Worm (Caenorhabditis elegans): ENCODE results near the gene nhr-153.
A peak's percentile ranks its signal among the peaks of the same experiment; 100 is the strongest.

The nhr-153 gene

DNA sequence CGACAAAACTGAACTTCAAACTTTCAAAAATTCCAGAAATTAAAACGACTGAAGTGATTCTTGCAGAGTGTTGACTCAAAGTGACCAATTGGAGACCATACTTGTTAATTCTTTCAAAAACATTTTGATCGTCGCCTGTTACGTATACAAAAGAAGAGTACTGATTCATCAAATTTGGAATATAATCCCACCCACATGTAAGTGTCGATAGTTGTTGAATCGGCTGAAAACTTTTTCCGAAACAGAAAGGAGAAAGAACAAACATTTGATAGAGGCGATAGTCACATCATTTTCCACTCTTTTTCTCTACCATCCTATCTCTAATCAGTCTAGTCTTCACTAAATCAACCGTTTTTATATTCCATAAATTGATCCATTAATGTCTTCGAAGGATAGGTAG, at the start of gene nhr-153:
nhr-153 (plus strand) TSS at position 301 of the 400 bp plus-strand sequence.
- no peak for TF ChIP-seq ztf-23 (GFP tag; IDR thresholded peaks at IDR 0.05)
- TF ChIP-seq cog-1 (tag; optimal IDR thresholded peaks at IDR 0.05) = no peak

DNA sequence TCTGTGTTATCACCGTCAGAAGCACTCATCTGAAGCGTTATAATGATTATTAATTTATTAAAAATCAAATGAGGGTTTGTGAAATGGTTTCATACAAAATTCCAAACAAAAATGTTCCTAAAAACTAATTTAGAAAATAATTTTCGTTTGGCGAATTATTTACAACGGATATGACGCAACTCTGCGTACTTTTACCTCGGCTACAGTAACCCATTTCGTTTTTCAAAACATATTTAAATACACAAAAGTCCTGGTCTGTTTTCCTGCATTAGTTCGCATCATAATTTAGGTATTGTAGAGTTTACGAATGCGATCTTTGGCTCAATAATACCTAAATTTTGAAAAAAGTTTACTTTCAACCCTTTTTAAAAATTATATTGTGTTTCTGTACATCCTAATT, 44.3 kb upstream of the nhr-153 start, which contains the start of gene R07B7.2:
R07B7.2 (minus strand) TSS at position 35 of the 400 bp plus-strand sequence.
- TF ChIP-seq T22C8.4 (GFP tag; IDR thresholded peaks at IDR 0.05) = no peak
- TF ChIP-seq ztf-23 (GFP tag; IDR thresholded peaks at IDR 0.05) = no peak
- TF ChIP-seq flt-1 (GFP tag; IDR thresholded peaks at IDR 0.05) = no peak
- TF ChIP-seq klf-2 (GFP tag; conservative IDR thresholded peaks at IDR 0.05) = no peak
- no peak for TF ChIP-seq ref-1 (GFP tag; conservative IDR thresholded peaks at IDR 0.05)
- TF ChIP-seq cog-1 (tag; optimal IDR thresholded peaks at IDR 0.05) = no peak
- TF ChIP-seq tab-1 (GFP tag; IDR thresholded peaks at IDR 0.05) = no peak
- no peak for TF ChIP-seq ztf-29 (GFP tag; IDR thresholded peaks at IDR 0.05)
- TF ChIP-seq med-1 (GFP tag; optimal IDR thresholded peaks at IDR 0.05; ENCODE audit: insufficient read depth) = no peak

ce11 chrV:12063036-12063435, 41.0 kb upstream of the nhr-153 start, which contains the start of gene clh-6:
TSS of gene clh-6 (minus strand) at chrV:12063368.
- TF ChIP-seq cog-1 (tag; optimal IDR thresholded peaks at IDR 0.05) = no peak
- TF ChIP-seq klf-2 (GFP tag; conservative IDR thresholded peaks at IDR 0.05) = no peak
- 0 out of 2 replicates have a peak, but pooled peaks have one; percentile 31 for TF ChIP-seq ztf-23 (GFP tag; IDR thresholded peaks at IDR 0.05)
- no peak for TF ChIP-seq med-1 (GFP tag; optimal IDR thresholded peaks at IDR 0.05; ENCODE audit: insufficient read depth)
- TF ChIP-seq ztf-29 (GFP tag; IDR thresholded peaks at IDR 0.05) = no peak
- TF ChIP-seq flt-1 (GFP tag; IDR thresholded peaks at IDR 0.05) = 0 out of 2 replicates have a peak, but pooled peaks have one; percentile 29
- no peak for TF ChIP-seq T22C8.4 (GFP tag; IDR thresholded peaks at IDR 0.05)
- TF ChIP-seq ref-1 (GFP tag; conservative IDR thresholded peaks at IDR 0.05) = no peak

DNA sequence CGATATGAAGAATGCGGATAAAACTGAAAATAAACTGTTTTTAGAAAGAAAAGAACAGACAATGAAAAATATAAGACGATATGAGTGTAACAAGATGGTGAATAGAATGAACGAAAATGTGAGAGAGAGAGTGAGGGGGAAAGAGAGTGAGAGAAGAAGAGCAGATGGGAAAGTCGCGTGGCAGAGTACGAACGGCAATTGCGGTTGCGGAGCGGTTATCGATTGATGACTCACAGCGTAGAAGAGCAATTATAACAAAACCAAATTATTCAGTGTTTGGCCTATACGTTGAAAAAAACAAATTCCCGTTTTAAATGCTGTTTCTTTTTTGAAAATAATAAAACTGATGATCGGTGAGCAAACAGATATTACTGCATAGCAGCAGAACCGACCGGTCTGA, 38.7 kb upstream of the nhr-153 start, which contains the start of gene pqn-53:
pqn-53 (minus strand) TSS at position 23 of the 400 bp plus-strand sequence.
- TF ChIP-seq ztf-23 (GFP tag; IDR thresholded peaks at IDR 0.05) = no peak
- no peak for TF ChIP-seq tab-1 (GFP tag; IDR thresholded peaks at IDR 0.05)
- TF ChIP-seq T22C8.4 (GFP tag; IDR thresholded peaks at IDR 0.05) = peak; percentile 48; the same call in 1 of the 2 replicates
- no peak for TF ChIP-seq ref-1 (GFP tag; conservative IDR thresholded peaks at IDR 0.05)
- no peak for TF ChIP-seq klf-2 (GFP tag; conservative IDR thresholded peaks at IDR 0.05)
- TF ChIP-seq cog-1 (tag; optimal IDR thresholded peaks at IDR 0.05) = no peak
- 0 out of 2 replicates have a peak, but pooled peaks have one; percentile 46 for TF ChIP-seq flt-1 (GFP tag; IDR thresholded peaks at IDR 0.05)

DNA sequence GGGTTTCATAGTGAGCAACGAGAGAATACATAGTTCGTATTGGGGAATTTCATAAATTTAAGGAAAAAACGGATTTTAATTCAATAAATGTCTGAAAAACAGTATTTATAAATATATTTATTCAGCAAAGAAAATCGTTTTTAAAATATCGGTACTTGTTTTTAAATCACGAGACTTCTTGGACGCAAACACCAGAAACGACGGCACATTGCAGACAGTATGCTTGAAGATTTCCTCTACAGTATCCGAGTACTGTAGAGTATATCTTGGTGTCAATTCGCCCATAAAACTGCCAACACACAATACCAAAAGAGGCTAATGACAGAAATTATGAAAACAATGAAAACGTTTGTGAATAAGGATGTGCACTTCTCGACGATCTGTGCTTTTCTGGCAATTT, 38.2 kb upstream of the nhr-153 start:
- TF ChIP-seq flt-1 (GFP tag; IDR thresholded peaks at IDR 0.05) (no peak), ref-1 (GFP tag; conservative IDR thresholded peaks at IDR 0.05) (no peak), klf-2 (GFP tag; conservative IDR thresholded peaks at IDR 0.05) (no peak), tab-1 (GFP tag; IDR thresholded peaks at IDR 0.05) (no peak), med-1 (GFP tag; optimal IDR thresholded peaks at IDR 0.05; ENCODE audit: insufficient read depth) (no peak), cog-1 (tag; optimal IDR thresholded peaks at IDR 0.05) (no peak), ztf-29 (GFP tag; IDR thresholded peaks at IDR 0.05) (no peak), ztf-23 (GFP tag; IDR thresholded peaks at IDR 0.05) (no peak), T22C8.4 (GFP tag; IDR thresholded peaks at IDR 0.05) (no peak)

- TF ChIP-seq med-1 (GFP tag; optimal IDR thresholded peaks at IDR 0.05; ENCODE audit: insufficient read depth) (no peak), ref-1 (GFP tag; conservative IDR thresholded peaks at IDR 0.05) (no peak), tab-1 (GFP tag; IDR thresholded peaks at IDR 0.05) (no peak), klf-2 (GFP tag; conservative IDR thresholded peaks at IDR 0.05) (no peak), ztf-23 (GFP tag; IDR thresholded peaks at IDR 0.05) (no peak), ztf-29 (GFP tag; IDR thresholded peaks at IDR 0.05) (no peak), cog-1 (tag; optimal IDR thresholded peaks at IDR 0.05) (no peak), T22C8.4 (GFP tag; IDR thresholded peaks at IDR 0.05) (no peak), flt-1 (GFP tag; IDR thresholded peaks at IDR 0.05) (no peak)
These were observed 35.6 kb upstream of the nhr-153 start, which contains the start of gene kmo-2 for ce11 chrV:12068437-12068836. TSS of gene kmo-2 (minus strand) at chrV:12068537.

DNA sequence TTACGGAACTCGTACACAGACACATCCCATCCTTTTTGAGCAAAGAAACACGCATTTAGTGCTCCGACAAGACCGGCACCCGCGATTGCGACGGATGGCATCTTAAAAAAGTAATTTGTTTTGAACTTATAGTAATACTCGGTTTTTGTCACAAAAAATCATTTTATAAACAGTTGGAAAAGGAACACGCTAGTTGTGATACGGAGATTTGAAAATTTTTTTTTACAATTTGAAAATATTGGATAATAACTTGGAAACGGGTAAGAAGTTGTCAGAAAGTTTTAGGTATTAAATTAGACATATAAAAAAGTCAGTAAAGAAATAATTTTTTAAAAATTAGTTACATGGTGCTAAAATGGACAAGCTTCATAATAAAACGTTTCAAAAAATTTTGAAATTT, 33.6 kb upstream of the nhr-153 start, which contains the start of gene kmo-1:
kmo-1 (minus strand) TSS at position 101 of the 400 bp plus-strand sequence.
- TF ChIP-seq ref-1 (GFP tag; conservative IDR thresholded peaks at IDR 0.05) = no peak
- no peak for TF ChIP-seq T22C8.4 (GFP tag; IDR thresholded peaks at IDR 0.05)
- TF ChIP-seq ztf-29 (GFP tag; IDR thresholded peaks at IDR 0.05) = no peak
- TF ChIP-seq tab-1 (GFP tag; IDR thresholded peaks at IDR 0.05) = no peak
- no peak for TF ChIP-seq med-1 (GFP tag; optimal IDR thresholded peaks at IDR 0.05; ENCODE audit: insufficient read depth)
- TF ChIP-seq cog-1 (tag; optimal IDR thresholded peaks at IDR 0.05) = no peak
- no peak for TF ChIP-seq ztf-23 (GFP tag; IDR thresholded peaks at IDR 0.05)
- no peak for TF ChIP-seq flt-1 (GFP tag; IDR thresholded peaks at IDR 0.05)

DNA sequence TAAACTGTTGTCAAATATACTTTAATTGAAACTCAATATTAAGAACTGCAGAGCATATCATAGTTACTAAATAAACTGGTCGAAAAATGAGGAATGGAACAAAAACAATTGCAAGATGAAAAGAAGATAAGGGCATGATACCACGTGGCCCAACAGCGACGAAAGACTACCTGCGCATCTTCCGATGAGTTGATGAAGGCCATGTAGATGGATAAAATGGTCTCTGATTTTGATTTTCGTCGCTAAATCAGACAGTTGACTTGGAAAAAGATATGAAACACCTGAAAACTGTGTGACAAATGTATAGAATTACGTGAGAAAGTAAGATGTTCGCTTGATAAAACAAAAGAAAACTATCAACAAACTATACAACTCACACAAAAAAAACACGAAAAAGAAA, 32.5 kb upstream of the nhr-153 start:
- TF ChIP-seq T22C8.4 (GFP tag; IDR thresholded peaks at IDR 0.05) (no peak), ref-1 (GFP tag; conservative IDR thresholded peaks at IDR 0.05) (no peak), med-1 (GFP tag; optimal IDR thresholded peaks at IDR 0.05; ENCODE audit: insufficient read depth) (no peak), klf-2 (GFP tag; conservative IDR thresholded peaks at IDR 0.05) (no peak), ztf-29 (GFP tag; IDR thresholded peaks at IDR 0.05) (no peak), ztf-23 (GFP tag; IDR thresholded peaks at IDR 0.05) (no peak), tab-1 (GFP tag; IDR thresholded peaks at IDR 0.05) (no peak), flt-1 (GFP tag; IDR thresholded peaks at IDR 0.05) (no peak), cog-1 (tag; optimal IDR thresholded peaks at IDR 0.05) (no peak)

DNA sequence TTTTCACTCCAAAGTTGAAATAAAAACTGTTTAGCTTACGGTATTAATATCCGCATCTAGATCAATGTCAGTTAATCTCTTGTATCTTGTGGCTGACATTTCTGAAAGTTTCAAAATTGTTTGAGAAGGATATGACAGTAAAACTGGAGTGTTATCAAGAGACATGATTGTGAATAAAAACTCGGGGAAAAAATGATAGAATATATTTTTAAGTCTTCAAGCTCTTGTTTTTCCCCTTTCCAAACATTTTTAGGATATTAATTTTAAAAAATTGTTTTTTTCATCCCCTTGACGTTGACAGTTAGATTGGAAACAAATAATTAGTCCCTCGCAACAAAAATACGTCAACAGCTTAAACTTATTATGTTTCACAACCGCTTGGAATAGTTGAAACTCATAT, 29.1 kb upstream of the nhr-153 start, which contains the start of gene R07B7.6:
R07B7.6 (minus strand) TSS at position 101 of the 400 bp plus-strand sequence.
- TF ChIP-seq med-1 (GFP tag; optimal IDR thresholded peaks at IDR 0.05; ENCODE audit: insufficient read depth) (no peak), ztf-29 (GFP tag; IDR thresholded peaks at IDR 0.05) (no peak), tab-1 (GFP tag; IDR thresholded peaks at IDR 0.05) (no peak), cog-1 (tag; optimal IDR thresholded peaks at IDR 0.05) (no peak), flt-1 (GFP tag; IDR thresholded peaks at IDR 0.05) (no peak), T22C8.4 (GFP tag; IDR thresholded peaks at IDR 0.05) (no peak), ztf-23 (GFP tag; IDR thresholded peaks at IDR 0.05) (no peak), ref-1 (GFP tag; conservative IDR thresholded peaks at IDR 0.05) (no peak), klf-2 (GFP tag; conservative IDR thresholded peaks at IDR 0.05) (no peak)

- TF ChIP-seq med-1 (GFP tag; optimal IDR thresholded peaks at IDR 0.05; ENCODE audit: insufficient read depth) = no peak
These were observed 28.0 kb upstream of the nhr-153 start for ce11 chrV:12075983-12076382.
